Worm (Caenorhabditis elegans) whole organism, L3 larva: Measurements from ENCODE around the gene gtf-2H2C.
A peak's percentile ranks its signal among the peaks of the same experiment; 100 is the strongest.

Experiments
- R02D3.7 ChIP-seq: fragments of 150-350 bp; optimal IDR thresholded peaks from 2 replicates; lab custom pipeline; 2014; ENCODE audit warnings: missing biosample characterization, missing genetic modification characterization
- ZK546.5 ChIP-seq: sonication (generic microtip); optimal IDR thresholded peaks from 2 replicates; lab custom pipeline; 2017; ENCODE audit warnings: missing biosample characterization, missing genetic modification characterization
- aly-2 ChIP-seq: fragments of 150-350 bp; optimal IDR thresholded peaks from 2 replicates; lab custom pipeline; 2014; ENCODE audit warnings: missing biosample characterization, missing genetic modification characterization
- ama-1 ChIP-seq: fragments of 150-350 bp; optimal IDR thresholded peaks from 2 replicates; lab custom pipeline; 2018
- ceh-16 ChIP-seq: sonication (generic microtip); optimal IDR thresholded peaks from 2 replicates; lab custom pipeline; 2017; ENCODE audit warnings: missing biosample characterization, missing genetic modification characterization
- ceh-28 ChIP-seq: fragments of 150-350 bp; optimal IDR thresholded peaks from 2 replicates; lab custom pipeline; 2014; ENCODE audit warnings: missing biosample characterization, missing genetic modification reagents, missing genetic modification characterization
- daf-12 ChIP-seq: fragments of 150-350 bp; optimal IDR thresholded peaks from 2 replicates; lab custom pipeline; 2014; ENCODE audit warnings: missing biosample characterization, missing genetic modification reagents, missing genetic modification characterization
- egl-27 ChIP-seq: sonication (generic microtip); optimal IDR thresholded peaks from 4 replicates; lab custom pipeline; 2017; ENCODE audit warnings: missing biosample characterization, missing genetic modification reagents, missing genetic modification characterization
- elt-1 ChIP-seq: fragments of 150-350 bp; optimal IDR thresholded peaks from 2 replicates; lab custom pipeline; 2014; ENCODE audit warnings: missing biosample characterization, missing genetic modification characterization
- elt-3 ChIP-seq, 3 experiments: fragments of 150-350 bp in 1 of 3; sonication (generic microtip) in 2 of 3; optimal IDR thresholded peaks; 2 replicates in 2 of 3; 4 replicates in 1 of 3; lab custom pipeline; 2014 to 2017; ENCODE audit warnings: missing biosample characterization in 3 of 3, missing genetic modification characterization in 3 of 3
- eor-1 ChIP-seq, 2 experiments: fragments of 150-350 bp; optimal IDR thresholded peaks; 2 replicates each; lab custom pipeline; 2014 to 2018; ENCODE audit warnings: missing biosample characterization in 2 of 2, missing genetic modification characterization in 2 of 2
- fkh-10 ChIP-seq: sonication (generic microtip); optimal IDR thresholded peaks from 2 replicates; lab custom pipeline; 2017; ENCODE audit warnings: missing biosample characterization, missing genetic modification reagents, missing genetic modification characterization
- fos-1 ChIP-seq: fragments of 150-350 bp; optimal IDR thresholded peaks from 2 replicates; lab custom pipeline; 2014; ENCODE audit warnings: missing biosample characterization, missing genetic modification characterization
- hmg-11 ChIP-seq: sonication (generic microtip); optimal IDR thresholded peaks from 2 replicates; lab custom pipeline; 2016; ENCODE audit warnings: missing genetic modification characterization, missing compliant biosample characterization
- lin-15B ChIP-seq: fragments of 150-350 bp; optimal IDR thresholded peaks from 2 replicates; lab custom pipeline; 2014; ENCODE audit warnings: missing biosample characterization, missing genetic modification characterization
- lin-39 ChIP-seq: fragments of 150-350 bp; optimal IDR thresholded peaks from 2 replicates; lab custom pipeline; 2018; ENCODE audit warnings: missing biosample characterization, missing genetic modification reagents, missing genetic modification characterization
- lsy-12 ChIP-seq: sonication (generic microtip); optimal IDR thresholded peaks from 2 replicates; lab custom pipeline; 2016; ENCODE audit warnings: mild to moderate bottlenecking, missing genetic modification characterization, missing compliant biosample characterization
- mdl-1 ChIP-seq: fragments of 150-350 bp; optimal IDR thresholded peaks from 2 replicates; lab custom pipeline; 2014; ENCODE audit warnings: missing biosample characterization, missing genetic modification characterization
- nfya-1 ChIP-seq: sonication (generic microtip); optimal IDR thresholded peaks from 2 replicates; lab custom pipeline; 2017; ENCODE audit warnings: missing genetic modification characterization, mild to moderate bottlenecking, missing compliant biosample characterization, antibody characterized with exemption, moderate library complexity; ENCODE audit not compliant: insufficient read depth
- nhr-23 ChIP-seq: fragments of 150-350 bp; optimal IDR thresholded peaks from 2 replicates; lab custom pipeline; 2014; ENCODE audit warnings: missing biosample characterization, missing genetic modification reagents, missing genetic modification characterization
- nhr-237 ChIP-seq: fragments of 150-350 bp; optimal IDR thresholded peaks from 2 replicates; lab custom pipeline; 2014; ENCODE audit warnings: missing biosample characterization, missing genetic modification characterization
- nhr-28 ChIP-seq: fragments of 150-350 bp; optimal IDR thresholded peaks from 2 replicates; lab custom pipeline; 2014; ENCODE audit warnings: missing biosample characterization, missing genetic modification characterization
- nhr-43 ChIP-seq: sonication (generic microtip); optimal IDR thresholded peaks from 2 replicates; lab custom pipeline; 2016; ENCODE audit warnings: mild to moderate bottlenecking, missing genetic modification characterization, missing compliant biosample characterization; ENCODE audit not compliant: poor library complexity, severe bottlenecking
- nhr-67 ChIP-seq: fragments of 150-350 bp; optimal IDR thresholded peaks from 2 replicates; lab custom pipeline; 2014; ENCODE audit warnings: missing biosample characterization, missing genetic modification characterization
- pha-4 ChIP-seq: fragments of 150-350 bp; optimal IDR thresholded peaks from 2 replicates; lab custom pipeline; 2014; ENCODE audit warnings: missing biosample characterization, missing genetic modification reagents, missing genetic modification characterization
- pqm-1 ChIP-seq: fragments of 150-350 bp; optimal IDR thresholded peaks from 2 replicates; lab custom pipeline; 2017; ENCODE audit warnings: missing biosample characterization, missing genetic modification characterization, inconsistent platforms
- sea-2 ChIP-seq: fragments of 150-350 bp; sonication (generic microtip); optimal IDR thresholded peaks from 4 replicates; lab custom pipeline; 2014; ENCODE audit warnings: missing biosample characterization, missing genetic modification reagents, missing genetic modification characterization
- skn-1 ChIP-seq: fragments of 150-350 bp; optimal IDR thresholded peaks from 2 replicates; lab custom pipeline; 2014; ENCODE audit warnings: missing biosample characterization, missing genetic modification characterization
- snpc-4 ChIP-seq: fragments of 150-350 bp; optimal IDR thresholded peaks from 2 replicates; lab custom pipeline; 2014; ENCODE audit warnings: missing biosample characterization, missing genetic modification characterization
- tbx-2 ChIP-seq: sonication (generic microtip); optimal IDR thresholded peaks from 2 replicates; lab custom pipeline; 2016; ENCODE audit warnings: mild to moderate bottlenecking, missing genetic modification characterization, missing compliant biosample characterization
- unc-62 ChIP-seq: fragments of 150-350 bp; sonication (generic microtip); optimal IDR thresholded peaks from 4 replicates; lab custom pipeline; 2014; ENCODE audit warnings: missing biosample characterization, missing genetic modification reagents, missing genetic modification characterization
- ztf-4 ChIP-seq: fragments of 150-350 bp; optimal IDR thresholded peaks from 2 replicates; lab custom pipeline; 2014; ENCODE audit warnings: missing biosample characterization, missing genetic modification characterization

The gtf-2H2C gene

ce11 chrIII:10123586-10124233, 33.1 kb upstream of the gtf-2H2C start, which contains the start of gene ttll-4:
Gene ttll-4 (plus strand): TSS chrIII:10124183.
- TF ChIP-seq elt-1 (no peak), unc-62 (GFP tag; lab: Kevin White, UChicago) (no peak), nhr-67 (tag; lab: Kevin White, UChicago) (no peak), aly-2 (no peak), R02D3.7 (tag; lab: Kevin White, UChicago) (peak; percentile 76), tbx-2 (tag; lab: Kevin White, UChicago) (no peak), eor-1 (tag; optimal IDR thresholded peaks at IDR 0.05; lab: Kevin White, UChicago) (no peak), pqm-1 (no peak), elt-3 (tag; optimal IDR thresholded peaks at IDR 0.05; lab: Kevin White, UChicago) (no peak), lin-39 (tag; lab: Kevin White, UChicago) (peak; percentile 9), nhr-28 (tag; lab: Kevin White, UChicago) (no peak), skn-1 (tag; lab: Kevin White, UChicago) (no peak), ztf-4 (no peak), snpc-4 (no peak), nhr-43 (tag; lab: Kevin White, UChicago) (peak; percentile 51), daf-12 (tag; lab: Kevin White, UChicago) (no peak), nfya-1 (peak; percentile 43), egl-27 (no peak), nhr-237 (no peak), ceh-28 (tag; lab: Kevin White, UChicago) (no peak), lin-15B (peak; percentile 60), mdl-1 (tag; lab: Kevin White, UChicago) (no peak), fkh-10 (GFP tag; lab: Kevin White, UChicago) (no peak), pha-4 (tag; lab: Kevin White, UChicago) (no peak), sea-2 (GFP tag; lab: Kevin White, UChicago) (no peak), nhr-23 (tag; lab: Kevin White, UChicago) (no peak)

- TF ChIP-seq lin-15B, result no peak
- TF ChIP-seq lsy-12 (tag; lab: Kevin White, UChicago), result no peak
- TF ChIP-seq hmg-11 (tag; lab: Kevin White, UChicago), result peak; percentile 33
- no peak for TF ChIP-seq nhr-43 (tag; lab: Kevin White, UChicago)
- no peak for TF ChIP-seq nhr-67 (tag; lab: Kevin White, UChicago)
- TF ChIP-seq skn-1 (tag; lab: Kevin White, UChicago), result no peak
- TF ChIP-seq R02D3.7 (tag; lab: Kevin White, UChicago), result no peak
- TF ChIP-seq elt-1, result no peak
- TF ChIP-seq ceh-28 (tag; lab: Kevin White, UChicago), result peak; percentile 79
- no peak for TF ChIP-seq ceh-16 (tag; lab: Kevin White, UChicago)
- peak; percentile 41 for TF ChIP-seq nfya-1
- no peak for TF ChIP-seq pha-4 (tag; lab: Kevin White, UChicago)
These were observed 29.7 kb upstream of the gtf-2H2C start, which contains the start of the genes gtf-2H3 and ham-3 for ce11 chrIII:10120076-10120831. Gene gtf-2H3 (minus strand): TSS chrIII:10120148. Gene ham-3 (plus strand): TSS chrIII:10120781.

DNA sequence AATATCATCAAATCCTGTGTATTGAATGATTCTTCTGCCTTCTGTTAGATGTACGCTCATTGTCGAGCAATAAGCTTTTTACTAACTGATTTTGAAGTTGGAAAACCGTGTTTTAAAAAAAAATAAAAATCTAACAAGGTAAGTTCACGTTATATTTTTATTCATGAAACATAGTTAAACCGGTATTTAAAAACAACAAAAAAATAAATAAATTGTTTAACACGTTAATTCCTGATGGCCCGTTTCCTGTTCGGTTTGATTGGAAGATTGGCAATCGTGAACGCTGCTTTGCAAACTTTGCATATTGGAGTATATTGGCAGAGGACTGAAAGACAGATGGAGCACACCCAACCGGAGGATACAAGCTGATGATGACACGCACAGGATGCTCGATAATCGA, 28.2 kb upstream of the gtf-2H2C start, which contains the start of gene ZK1128.3:
Gene ZK1128.3, minus strand, starts transcription at position 101 of the 400 bp plus-strand sequence.
- TF ChIP-seq aly-2, result no peak
- TF ChIP-seq, all 47 proteins: peak for 0

ce11 chrIII:10114662-10115061, 24.1 kb upstream of the gtf-2H2C start, which contains the start of the genes ZK1128.1 and mett-10:
Gene ZK1128.1 (minus strand): TSS chrIII:10114760.
Gene mett-10 (plus strand): TSS chrIII:10115036.
- peak; percentile 45 for TF ChIP-seq lin-15B
- no peak for TF ChIP-seq ama-1 (lab: Kevin White, UChicago)
- peak; percentile 18 for TF ChIP-seq nhr-23 (tag; lab: Kevin White, UChicago)
- TF ChIP-seq pha-4 (tag; lab: Kevin White, UChicago), result peak; percentile 51
- TF ChIP-seq R02D3.7 (tag; lab: Kevin White, UChicago), result peak; percentile 85
- TF ChIP-seq daf-12 (tag; lab: Kevin White, UChicago), result no peak
- no peak for TF ChIP-seq egl-27
- TF ChIP-seq fos-1 (tag; lab: Kevin White, UChicago), result no peak
- TF ChIP-seq ZK546.5 (tag; lab: Kevin White, UChicago), result no peak
- TF ChIP-seq nfya-1, result peak; percentile 39
- TF ChIP-seq tbx-2 (tag; lab: Kevin White, UChicago), result no peak
